Fruit fly (Drosophila melanogaster): ENCODE data around the gene CG11381.

CG11381 gene

dm6 chrX:1234817-1235617 is 31.4 kb downstream of the CG11381 start (continued):
- TF ChIP-seq CG6765 (GFP tag; optimal IDR thresholded peaks at IDR 0.05) (peak; percentile 13), Taf1 (GFP tag; IDR thresholded peaks at IDR 0.05) (peak; percentile 62; the same call in 1 of the 2 replicates), CG42726 (GFP tag; IDR thresholded peaks at IDR 0.05; ENCODE audit: partially characterized antibody) (peak; percentile 45; the same call in 1 of the 2 replicates), CG14014 (GFP tag; IDR thresholded peaks at IDR 0.05) (peak; percentile 72), CG15601 (tag; optimal IDR thresholded peaks at IDR 0.05) (peak; percentile 71), CG12104 (GFP tag; optimal IDR thresholded peaks at IDR 0.05) (peak; percentile 44), HLH54F (GFP tag; optimal IDR thresholded peaks at IDR 0.05) (peak; percentile 82), Ada2b (GFP tag; IDR thresholded peaks at IDR 0.05) (peak; percentile 61), CG33557 (GFP tag; optimal IDR thresholded peaks at IDR 0.05) (peak; percentile 76), zf30C (GFP tag; optimal IDR thresholded peaks at IDR 0.05) (no peak), pita (GFP tag; optimal IDR thresholded peaks at IDR 0.05) (no peak), Med (GFP tag) (peak; percentile 97), CG16779 (GFP tag; IDR thresholded peaks at IDR 0.05) (no peak), NfI (GFP tag; optimal IDR thresholded peaks at IDR 0.05) (peak; percentile 81), CG13287 (GFP tag; IDR thresholded peaks at IDR 0.05; ENCODE audit: partially characterized antibody) (peak; percentile 39), Deaf1 (tag; optimal IDR thresholded peaks at IDR 0.05) (peak; percentile 33), dpn (GFP tag; optimal IDR thresholded peaks at IDR 0.05) (peak; percentile 58), CG1233 (GFP tag; optimal IDR thresholded peaks at IDR 0.05) (peak; percentile 66), CG18011 (GFP tag; optimal IDR thresholded peaks at IDR 0.05) (peak; percentile 45), ken (GFP tag; IDR thresholded peaks at IDR 0.05) (peak; percentile 82), HLHmδ (GFP tag; optimal IDR thresholded peaks at IDR 0.05) (no peak), vfl (GFP tag; optimal IDR thresholded peaks at IDR 0.05) (peak; percentile 60), CG8290 (GFP tag; optimal IDR thresholded peaks at IDR 0.05) (peak; percentile 13), CG8290 (tag; optimal IDR thresholded peaks at IDR 0.05) (peak in 1 of 2 experiments; percentile 90), crc (GFP tag; optimal IDR thresholded peaks at IDR 0.05) (peak; percentile 37), row (GFP tag; IDR thresholded peaks at IDR 0.05) (peak; percentile 97), CG6683 (GFP tag; optimal IDR thresholded peaks at IDR 0.05) (peak; percentile 3), Hand (GFP tag; optimal IDR thresholded peaks at IDR 0.05) (peak; percentile 32), NK7.1 (GFP tag; optimal IDR thresholded peaks at IDR 0.05) (peak; percentile 59), Oli (tag; optimal IDR thresholded peaks at IDR 0.05) (peak; percentile 85), Mrtf (GFP tag; IDR thresholded peaks at IDR 0.05) (peak; percentile 74), sim (GFP tag; IDR thresholded peaks at IDR 0.05) (peak; percentile 65), sug (tag; optimal IDR thresholded peaks at IDR 0.05) (peak; percentile 61), Gsc (GFP tag; IDR thresholded peaks at IDR 0.05) (peak; percentile 51), Camta (GFP tag; optimal IDR thresholded peaks at IDR 0.05) (peak; percentile 48), ash1 (GFP tag; optimal IDR thresholded peaks at IDR 0.05) (no peak), MBD-R2 (GFP tag; IDR thresholded peaks at IDR 0.05) (peak; percentile 46; the same call in 1 of the 2 replicates), CG17385 (GFP tag; optimal IDR thresholded peaks at IDR 0.05) (peak; percentile 56), ERR (GFP tag; optimal IDR thresholded peaks at IDR 0.05) (no peak), CG10366 (GFP tag; IDR thresholded peaks at IDR 0.05) (peak; percentile 81), CG11504 (tag; optimal IDR thresholded peaks at IDR 0.05) (peak; percentile 86), trem (tag; optimal IDR thresholded peaks at IDR 0.05) (peak; percentile 68), CG15514 (GFP tag; optimal IDR thresholded peaks at IDR 0.05) (peak; percentile 77), CG10462 (GFP tag; optimal IDR thresholded peaks at IDR 0.05) (peak; percentile 9), CG14050 (GFP tag; IDR thresholded peaks at IDR 0.05) (peak; percentile 78), sens-2 (GFP tag; IDR thresholded peaks at IDR 0.05) (peak; percentile 67), jigr1 (GFP tag; IDR thresholded peaks at IDR 0.05) (peak; percentile 64; the same call in 1 of the 3 replicates), disco-r (GFP tag; optimal IDR thresholded peaks at IDR 0.05) (peak; percentile 37), CG4282 (GFP tag; optimal IDR thresholded peaks at IDR 0.05) (no peak)
